Fruit fly (Drosophila melanogaster): Measurements from ENCODE around the gene CG2120.

Gene CG2120

DNA sequence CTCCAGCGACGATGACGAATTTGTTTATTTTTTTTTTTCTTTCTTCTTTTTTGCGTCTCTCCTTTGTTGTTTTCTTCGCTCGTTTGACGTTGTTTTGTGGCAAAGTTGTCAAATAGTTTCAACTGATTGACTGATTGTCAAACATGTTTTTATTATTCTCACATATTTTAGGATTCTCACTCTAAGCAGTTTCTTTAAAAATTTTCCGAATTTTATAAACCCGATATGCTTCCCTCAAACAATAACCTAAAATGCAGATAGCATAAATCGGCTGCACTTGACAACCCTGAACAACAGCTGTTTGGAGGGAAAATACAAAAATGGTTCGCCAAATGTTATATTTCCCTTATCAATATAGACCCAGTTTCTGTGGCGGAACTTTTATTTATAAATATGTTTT lies 7.9 kb downstream of the CG2120 start, which contains the start of gene CG17982 (continued):
- TF ChIP-seq dac (GFP tag; optimal IDR thresholded peaks at IDR 0.05) (peak; percentile 80), achi (GFP tag; optimal IDR thresholded peaks at IDR 0.05) (peak; percentile 98), CG3032 (tag; optimal IDR thresholded peaks at IDR 0.05) (peak; percentile 87), acj6 (GFP tag; optimal IDR thresholded peaks at IDR 0.05) (peak; percentile 91), CG32006 (GFP tag; optimal IDR thresholded peaks at IDR 0.05) (peak; percentile 84), Met (GFP tag; optimal IDR thresholded peaks at IDR 0.05) (peak; percentile 95), Lpt (GFP tag; optimal IDR thresholded peaks at IDR 0.05) (peak; percentile 86), Smox (GFP tag; optimal IDR thresholded peaks at IDR 0.05) (no peak), CG11294 (GFP tag; IDR thresholded peaks at IDR 0.05) (peak; percentile 69), Eip78C (GFP tag) (peak; percentile 96), CG1621 (tag; optimal IDR thresholded peaks at IDR 0.05) (peak; percentile 82), spab (GFP tag; optimal IDR thresholded peaks at IDR 0.05) (no peak), CG6792 (GFP tag; optimal IDR thresholded peaks at IDR 0.05) (peak; percentile 89), Gug (GFP tag; IDR thresholded peaks at IDR 0.05) (peak; percentile 81), Sox14 (GFP tag; optimal IDR thresholded peaks at IDR 0.05) (peak; percentile 96), eg (GFP tag; IDR thresholded peaks at IDR 0.05) (peak; percentile 90), Ets96B (tag; optimal IDR thresholded peaks at IDR 0.05) (peak; percentile 90)

DNA sequence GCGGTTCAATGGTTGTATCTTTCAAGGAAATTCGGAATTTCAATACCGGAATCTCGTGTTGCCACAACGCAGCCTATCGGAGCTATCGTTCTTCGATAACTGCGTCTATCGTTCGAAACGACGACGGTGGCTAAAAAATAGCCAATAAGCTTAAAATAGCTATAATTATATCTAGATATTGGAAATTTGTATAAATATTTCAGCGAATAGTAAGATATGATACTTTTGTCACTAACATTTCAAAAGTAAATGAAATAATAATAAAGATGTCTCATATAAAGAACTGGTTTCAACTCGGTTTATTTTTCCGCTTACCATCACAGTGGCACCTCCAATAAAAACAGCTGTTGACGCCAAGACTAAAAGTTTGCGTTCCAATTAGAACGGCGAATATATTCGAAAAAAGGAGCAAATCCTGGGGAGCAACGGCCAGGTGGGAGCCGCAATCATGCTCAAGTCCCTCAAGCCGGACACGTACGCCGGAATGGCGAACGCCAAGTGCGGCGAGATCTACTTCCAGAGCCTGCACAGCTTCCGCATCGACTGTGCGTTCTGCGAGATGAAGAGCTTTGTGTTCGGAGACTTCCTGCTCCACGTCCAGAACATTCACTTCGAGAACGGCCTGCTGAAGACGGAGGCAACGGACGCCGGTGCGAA lies 10.0 kb downstream of the CG2120 start, which contains the start of the genes alpha-PheRS and CG2129:
Gene alpha-PheRS (minus strand): TSS at position 102 of the 657 bp plus-strand sequence.
Gene CG2129 (plus strand): TSS at position 339 of the 657 bp plus-strand sequence.
- peak; percentile 10 for TF ChIP-seq acj6 (GFP tag; optimal IDR thresholded peaks at IDR 0.05)
- no peak for TF ChIP-seq Sox15 (GFP tag; optimal IDR thresholded peaks at IDR 0.05)
- TF ChIP-seq CG10669 (GFP tag; optimal IDR thresholded peaks at IDR 0.05) = no peak
- peak; percentile 13 for TF ChIP-seq cyc (GFP tag; optimal IDR thresholded peaks at IDR 0.05)
- TF ChIP-seq Eip78C (GFP tag) = peak; percentile 74
- no peak for TF ChIP-seq CG15336 (GFP tag; IDR thresholded peaks at IDR 0.05)
- no peak for TF ChIP-seq OdsH (GFP tag; optimal IDR thresholded peaks at IDR 0.05)
- no peak for TF ChIP-seq Ets21C (GFP tag; optimal IDR thresholded peaks at IDR 0.05)
- TF ChIP-seq CG8319 (GFP tag; optimal IDR thresholded peaks at IDR 0.05) = no peak
- TF ChIP-seq topi (GFP tag; optimal IDR thresholded peaks at IDR 0.05) = peak; percentile 46
- TF ChIP-seq Sox14 (GFP tag; optimal IDR thresholded peaks at IDR 0.05) = peak; percentile 22
- TF ChIP-seq esn (GFP tag; optimal IDR thresholded peaks at IDR 0.05) = peak; percentile 39
- no peak for TF ChIP-seq CG6792 (GFP tag; optimal IDR thresholded peaks at IDR 0.05)
- no peak for TF ChIP-seq CG8632 (GFP tag; optimal IDR thresholded peaks at IDR 0.05)
- peak; percentile 39 for TF ChIP-seq CG3032 (tag; optimal IDR thresholded peaks at IDR 0.05)
- peak; percentile 15 for TF ChIP-seq lz (GFP tag; optimal IDR thresholded peaks at IDR 0.05)

DNA sequence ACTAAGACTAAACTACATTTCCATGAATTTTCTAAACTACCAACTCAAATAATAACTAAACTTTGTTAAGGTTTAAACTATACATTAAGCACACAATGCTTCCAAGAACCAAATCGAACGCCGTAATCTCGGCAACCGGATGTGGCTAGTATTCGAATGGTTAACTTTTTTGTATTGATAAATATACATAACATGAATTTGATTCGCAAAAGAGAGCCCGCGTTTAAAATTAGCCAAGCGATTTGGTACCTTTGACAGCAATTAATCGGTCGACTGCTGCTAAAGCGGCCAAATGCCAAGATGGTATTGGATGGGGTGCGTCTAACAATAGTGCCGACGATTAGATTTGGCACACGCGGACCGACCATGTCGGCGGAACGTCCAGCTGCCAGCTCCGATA lies 12.0 kb downstream of the CG2120 start, which contains the start of gene CG15336:
Gene CG15336 (plus strand): TSS at position 301 of the 400 bp plus-strand sequence.
- TF ChIP-seq esn (GFP tag; optimal IDR thresholded peaks at IDR 0.05) = no peak
- no peak for TF ChIP-seq CG8319 (GFP tag; optimal IDR thresholded peaks at IDR 0.05)
- no peak for TF ChIP-seq CG11902 (GFP tag; optimal IDR thresholded peaks at IDR 0.05)
- TF ChIP-seq CG7368 (GFP tag; optimal IDR thresholded peaks at IDR 0.05) = no peak
- TF ChIP-seq CG6792 (GFP tag; optimal IDR thresholded peaks at IDR 0.05) = no peak
- no peak for TF ChIP-seq dsx (GFP tag; optimal IDR thresholded peaks at IDR 0.05; ENCODE audit: poor library complexity, severe bottlenecking)
- no peak for TF ChIP-seq ss (GFP tag; optimal IDR thresholded peaks at IDR 0.05)
- TF ChIP-seq CG32006 (GFP tag; optimal IDR thresholded peaks at IDR 0.05) = no peak
- TF ChIP-seq CG8632 (GFP tag; optimal IDR thresholded peaks at IDR 0.05) = no peak
- TF ChIP-seq Ets21C (GFP tag; optimal IDR thresholded peaks at IDR 0.05) = no peak
- no peak for TF ChIP-seq Sox102F (GFP tag; optimal IDR thresholded peaks at IDR 0.05)
- TF ChIP-seq cyc (GFP tag; optimal IDR thresholded peaks at IDR 0.05) = no peak
- TF ChIP-seq Eip78C (GFP tag) = no peak
- no peak for TF ChIP-seq Met (GFP tag; optimal IDR thresholded peaks at IDR 0.05)
- TF ChIP-seq eg (GFP tag; IDR thresholded peaks at IDR 0.05) = no peak
- no peak for TF ChIP-seq vri (GFP tag; optimal IDR thresholded peaks at IDR 0.05)
- no peak for TF ChIP-seq CG1621 (tag; optimal IDR thresholded peaks at IDR 0.05)

DNA sequence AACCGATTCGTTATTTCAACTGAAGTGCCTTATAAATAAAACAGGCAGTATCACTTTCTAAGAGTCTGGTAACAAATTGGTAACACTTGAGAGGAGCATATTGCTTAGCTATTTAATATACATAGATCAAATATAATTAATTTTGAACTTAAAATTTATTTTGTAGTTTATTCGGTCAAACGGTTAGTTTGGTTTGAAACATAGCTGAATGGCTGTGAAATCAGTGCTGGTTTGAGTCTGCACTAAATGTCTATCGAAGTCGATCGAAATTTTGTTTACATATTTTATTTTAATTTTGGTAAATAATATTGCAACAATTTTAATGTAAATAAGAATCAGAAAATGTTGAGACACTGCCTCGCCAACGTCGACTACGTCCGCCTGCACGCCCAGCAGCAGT lies 12.9 kb downstream of the CG2120 start, which contains the start of gene CG10959:
Gene CG10959 (plus strand): TSS at position 228 of the 400 bp plus-strand sequence.
- TF ChIP-seq Eip78C (GFP tag) = peak; percentile 32
- TF ChIP-seq pdm3 (GFP tag; optimal IDR thresholded peaks at IDR 0.05) = no peak
